Worm (Caenorhabditis elegans) whole organism, midembryonic: Measurements from ENCODE around the gene Y45G5AL.1.

ENCODE experiments used
- T22C8.4 ChIP-seq: fragments of 200-800 bp; sonication (Bioruptor generic); IDR thresholded peaks from 2 replicates; pipeline ENCODE4 v1.3.6; 2022; ENCODE audit warnings: missing genetic modification characterization, missing compliant biosample characterization
- klf-2 ChIP-seq: fragments of 200-800 bp; sonication (Bioruptor generic); conservative IDR thresholded peaks from 2 replicates; pipeline ENCODE4 v1.3.6; 2022; ENCODE audit warnings: missing genetic modification reagents, missing genetic modification characterization, missing compliant biosample characterization
- ztf-29 ChIP-seq: fragments of 200-800 bp; sonication (Bioruptor generic); IDR thresholded peaks from 2 replicates; pipeline ENCODE4 v1.3.6; 2022; ENCODE audit warnings: missing genetic modification reagents, missing genetic modification characterization, missing compliant biosample characterization

DNA sequence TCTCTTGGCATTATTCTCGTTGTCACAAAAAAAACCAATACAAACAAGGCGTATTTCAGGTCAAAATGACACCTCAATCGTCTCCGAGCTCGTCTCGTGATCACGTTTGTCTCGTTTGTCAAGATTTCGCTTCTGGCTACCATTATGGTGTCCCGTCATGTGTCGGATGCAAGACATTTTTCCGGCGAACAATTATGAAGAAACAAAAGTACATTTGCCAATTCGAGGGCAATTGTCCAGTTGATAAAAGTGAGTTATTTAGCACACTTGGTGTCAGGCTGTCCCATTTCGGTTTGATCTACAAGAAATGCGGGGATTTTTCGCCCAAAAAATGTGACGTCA, 42.8 kb downstream of the Y45G5AL.1 start, which contains the start of gene nhr-114:
- TF ChIP-seq T22C8.4 (GFP tag; lab: Robert Waterston, UW) (no peak), klf-2 (no peak), ztf-29 (GFP tag; lab: Robert Waterston, UW) (no peak)
